Worm (Caenorhabditis elegans) whole organism, L4/young adult: ENCODE results near the gene pqn-92.

Experiments used
- W03F9.2 ChIP-seq: fragments of 150-350 bp; optimal IDR thresholded peaks from 2 replicates; lab custom pipeline; 2014; ENCODE audit warnings: missing biosample characterization, missing genetic modification characterization
- him-1 ChIP-seq: sonication (generic microtip); optimal IDR thresholded peaks from 2 replicates; lab custom pipeline; 2016; ENCODE audit warnings: missing genotype, missing genetic modification reagents, missing genetic modification characterization, missing compliant biosample characterization

DNA sequence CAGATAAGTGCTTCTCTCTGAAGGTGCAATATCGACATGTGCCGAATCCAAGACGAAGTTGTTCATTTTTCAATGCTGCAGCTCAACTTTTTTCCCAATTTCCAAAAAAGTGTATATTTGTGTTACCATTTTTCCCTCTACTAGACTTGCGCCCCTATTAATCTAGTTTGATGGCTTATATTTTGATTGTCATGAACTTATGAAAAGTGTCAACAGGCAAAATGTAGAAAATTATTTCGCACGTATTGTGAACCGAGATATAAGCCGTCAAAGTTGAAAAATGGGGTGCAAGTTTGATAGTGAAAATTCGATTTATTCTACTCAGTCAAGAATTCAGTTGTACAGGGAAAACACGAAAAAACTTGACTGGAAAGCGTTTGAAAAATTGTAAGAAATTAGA is 50.9 kb downstream of the pqn-92 start, which contains the start of gene Y75B8A.32:
- TF ChIP-seq him-1 (tag; lab: Kevin White, UChicago): no peak
- no peak for TF ChIP-seq W03F9.2 (tag; lab: Kevin White, UChicago)
